Fruit fly (Drosophila melanogaster) whole organism: ENCODE measurements around the gene CG7304.

Experiments
- Dll ChIP-seq: fragments of >200 bp; optimal IDR thresholded peaks from 2 replicates; lab custom pipeline; 2017
- pan ChIP-seq: fragments of >200 bp; optimal IDR thresholded peaks from 2 replicates; lab custom pipeline; 2017
- psq ChIP-seq: fragments of >200 bp; optimal IDR thresholded peaks from 2 replicates; lab custom pipeline; 2017

DNA sequence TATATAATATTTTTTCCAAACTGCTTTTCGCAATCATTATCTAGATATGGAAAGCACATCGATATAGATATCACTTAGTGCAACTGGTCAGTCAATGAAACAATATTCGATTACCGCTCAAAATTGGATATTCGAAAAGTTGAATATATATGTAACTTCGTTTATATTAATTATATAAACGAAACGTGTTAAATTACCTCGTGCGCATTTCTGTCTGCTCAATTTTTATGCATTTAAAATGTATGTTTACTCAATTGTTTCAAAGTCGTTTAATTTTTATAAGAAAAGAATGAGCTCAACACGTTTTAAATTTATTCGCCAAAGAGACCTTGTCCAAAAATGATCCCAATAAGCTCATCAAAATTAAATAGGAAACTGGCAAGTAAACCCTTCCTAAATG, 29.0 kb upstream of the CG7304 start, which contains the start of gene CG43084:
- TF ChIP-seq Dll (lab: Kevin White, UChicago), result no peak
- no peak for TF ChIP-seq psq (lab: Kevin White, UChicago)
- TF ChIP-seq pan (lab: Kevin White, UChicago), result no peak
